Worm (Caenorhabditis elegans) whole organism, L4 larva: ENCODE measurements around the gene F55G1.6.

Source experiments
- F26F4.8 ChIP-seq: fragments of 200-800 bp; sonication (Bioruptor generic); conservative IDR thresholded peaks from 2 replicates; pipeline ENCODE4 v1.3.6; 2022; ENCODE audit warnings: missing genetic modification characterization, missing compliant biosample characterization
- F37D6.2 ChIP-seq: sonication (generic microtip); optimal IDR thresholded peaks from 2 replicates; lab custom pipeline; 2016; ENCODE audit warnings: mild to moderate bottlenecking, missing genetic modification characterization, missing compliant biosample characterization
- ZK337.2 ChIP-seq: fragments of 200-800 bp; sonication (Bioruptor generic); IDR thresholded peaks from 2 replicates; pipeline ENCODE4 v1.3.6; 2022; ENCODE audit warnings: missing genetic modification reagents, missing genetic modification characterization, missing compliant biosample characterization
- aha-1 ChIP-seq: fragments of 150-350 bp; peaks from one replicate; lab custom pipeline; 2014; ENCODE audit warnings: missing biosample characterization, missing genetic modification characterization
- attf-4 ChIP-seq: sonication (generic microtip); optimal IDR thresholded peaks from 3 replicates; lab custom pipeline; 2017; ENCODE audit warnings: missing biosample characterization, missing genetic modification characterization
- ceh-82 ChIP-seq: sonication (generic microtip); optimal IDR thresholded peaks from 2 replicates; lab custom pipeline; 2017; ENCODE audit warnings: missing biosample characterization, missing genetic modification characterization
- ces-1 ChIP-seq: fragments of 150-350 bp; sonication (generic microtip); optimal IDR thresholded peaks from 4 replicates; lab custom pipeline; 2014; ENCODE audit warnings: missing biosample characterization, missing genetic modification reagents, missing genetic modification characterization
- ctbp-1 ChIP-seq: fragments of 200-800 bp; sonication (Bioruptor generic); IDR thresholded peaks from 2 replicates; pipeline ENCODE4 v1.3.6; 2022; ENCODE audit warnings: missing genetic modification reagents, missing genetic modification characterization, missing compliant biosample characterization
- daf-12 ChIP-seq: fragments of 150-350 bp; optimal IDR thresholded peaks from 2 replicates; lab custom pipeline; 2014; ENCODE audit warnings: missing biosample characterization, missing genetic modification reagents, missing genetic modification characterization
- daf-16 ChIP-seq, 3 experiments: sonication (generic microtip); optimal IDR thresholded peaks; 2 replicates each; lab custom pipeline; 2016 to 2017; ENCODE audit warnings: missing genetic modification characterization in 3 of 3, missing genetic modification reagents in 3 of 3, mild to moderate bottlenecking in 2 of 3, missing compliant biosample characterization in 2 of 3, missing biosample characterization in 1 of 3, moderate library complexity in 1 of 3
- egl-43 ChIP-seq: fragments of 200-800 bp; sonication (Bioruptor generic); IDR thresholded peaks from 2 replicates; pipeline ENCODE4 v1.3.6; 2022; ENCODE audit warnings: missing genetic modification reagents, missing genetic modification characterization, missing compliant biosample characterization
- hif-1 ChIP-seq, 2 experiments: sonication (generic microtip); optimal IDR thresholded peaks; 2 replicates each; lab custom pipeline; 2016 to 2017; ENCODE audit warnings: missing compliant biosample characterization in 2 of 2, missing genetic modification characterization in 2 of 2, missing genetic modification reagents in 2 of 2, missing genotype in 2 of 2, mild to moderate bottlenecking in 1 of 2
- hlh-11 ChIP-seq: fragments of 200-800 bp; sonication (Bioruptor generic); optimal IDR thresholded peaks from 2 replicates; lab custom pipeline; 2018; ENCODE audit warnings: mild to moderate bottlenecking, missing genetic modification characterization, missing compliant biosample characterization
- hmg-1.1 ChIP-seq: fragments of 200-800 bp; sonication (Bioruptor generic); IDR thresholded peaks from 2 replicates; pipeline ENCODE4 v1.3.6; 2022; ENCODE audit warnings: missing genetic modification reagents, missing genetic modification characterization, missing compliant biosample characterization
- lin-13 ChIP-seq: fragments of 150-350 bp; optimal IDR thresholded peaks from 2 replicates; lab custom pipeline; 2014; ENCODE audit warnings: missing biosample characterization, missing genetic modification reagents, missing genetic modification characterization
- lin-39 ChIP-seq: fragments of 150-350 bp; optimal IDR thresholded peaks from 2 replicates; lab custom pipeline; 2014; ENCODE audit warnings: missing biosample characterization, missing genetic modification reagents, missing genetic modification characterization
- lsy-2 ChIP-seq, 2 experiments: fragments of 150-350 bp in 1 of 2; sonication (generic microtip) in 1 of 2; optimal IDR thresholded peaks; 2 replicates each; lab custom pipeline; 2014 to 2017; ENCODE audit warnings: missing biosample characterization in 2 of 2, missing genetic modification characterization in 2 of 2
- mdl-1 ChIP-seq, 2 experiments: fragments of 150-350 bp in 1 of 2; sonication (generic microtip) in 1 of 2; optimal IDR thresholded peaks; 2 replicates each; lab custom pipeline; 2014 to 2017; ENCODE audit warnings: missing biosample characterization in 2 of 2, missing genetic modification characterization in 2 of 2
- mxl-3 ChIP-seq: fragments of 200-800 bp; sonication (Bioruptor generic); optimal IDR thresholded peaks from 2 replicates; lab custom pipeline; 2018; ENCODE audit warnings: mild to moderate bottlenecking, missing genetic modification characterization, missing compliant biosample characterization
- nhr-102 ChIP-seq: sonication (generic microtip); optimal IDR thresholded peaks from 2 replicates; lab custom pipeline; 2016; ENCODE audit warnings: mild to moderate bottlenecking, missing genetic modification characterization, moderate library complexity, missing compliant biosample characterization
- nhr-11 ChIP-seq: fragments of 150-350 bp; optimal IDR thresholded peaks from 2 replicates; lab custom pipeline; 2014; ENCODE audit warnings: missing biosample characterization, missing genetic modification characterization
- nhr-111 ChIP-seq: fragments of 200-800 bp; sonication (Bioruptor generic); optimal IDR thresholded peaks from 2 replicates; lab custom pipeline; 2018; ENCODE audit warnings: mild to moderate bottlenecking, missing genetic modification characterization, missing compliant biosample characterization
- nhr-41 ChIP-seq: fragments of 200-800 bp; sonication (Bioruptor generic); IDR thresholded peaks from 2 replicates; pipeline ENCODE4 v1.3.6; 2022; ENCODE audit warnings: missing genetic modification reagents, missing genetic modification characterization, missing compliant biosample characterization
- rbr-2 ChIP-seq: sonication (generic microtip); optimal IDR thresholded peaks from 2 replicates; lab custom pipeline; 2016; ENCODE audit warnings: missing genotype, missing genetic modification characterization, missing compliant biosample characterization
- saeg-2 ChIP-seq: fragments of 200-800 bp; sonication (Bioruptor generic); IDR thresholded peaks from 2 replicates; pipeline ENCODE4 v1.3.6; 2022; ENCODE audit warnings: missing genetic modification reagents, missing genetic modification characterization, missing compliant biosample characterization
- set-16 ChIP-seq: fragments of 200-800 bp; sonication (Bioruptor generic); IDR thresholded peaks from 2 replicates; pipeline ENCODE4 v1.3.6; 2022; ENCODE audit warnings: missing genetic modification reagents, missing genetic modification characterization, missing compliant biosample characterization
- skn-1 ChIP-seq: fragments of 150-350 bp; optimal IDR thresholded peaks from 2 replicates; lab custom pipeline; 2014; ENCODE audit warnings: missing biosample characterization, missing genetic modification characterization
- tra-1 ChIP-seq: fragments of 200-800 bp; sonication (Bioruptor generic); IDR thresholded peaks from 2 replicates; pipeline ENCODE4 v1.3.6; 2022; ENCODE audit warnings: missing genetic modification reagents, missing genetic modification characterization, missing compliant biosample characterization
- unc-130 ChIP-seq: sonication (generic microtip); optimal IDR thresholded peaks from 2 replicates; lab custom pipeline; 2016; ENCODE audit warnings: missing genetic modification reagents, missing genetic modification characterization, missing compliant biosample characterization
- unc-62 ChIP-seq, 3 experiments: fragments of 150-350 bp in 1 of 3; sonication (generic microtip); optimal IDR thresholded peaks in 2 of 3; peaks in 1 of 3; 1 replicate in 1 of 3; 2 replicates in 2 of 3; lab custom pipeline; 2014 to 2017; ENCODE audit warnings: missing biosample characterization in 3 of 3, missing genetic modification characterization in 3 of 3, missing genetic modification reagents in 3 of 3, missing genotype in 1 of 3
- zfp-2 ChIP-seq: sonication (generic microtip); optimal IDR thresholded peaks from 2 replicates; lab custom pipeline; 2016; ENCODE audit warnings: mild to moderate bottlenecking, missing genetic modification characterization, missing compliant biosample characterization

Gene F55G1.6

DNA sequence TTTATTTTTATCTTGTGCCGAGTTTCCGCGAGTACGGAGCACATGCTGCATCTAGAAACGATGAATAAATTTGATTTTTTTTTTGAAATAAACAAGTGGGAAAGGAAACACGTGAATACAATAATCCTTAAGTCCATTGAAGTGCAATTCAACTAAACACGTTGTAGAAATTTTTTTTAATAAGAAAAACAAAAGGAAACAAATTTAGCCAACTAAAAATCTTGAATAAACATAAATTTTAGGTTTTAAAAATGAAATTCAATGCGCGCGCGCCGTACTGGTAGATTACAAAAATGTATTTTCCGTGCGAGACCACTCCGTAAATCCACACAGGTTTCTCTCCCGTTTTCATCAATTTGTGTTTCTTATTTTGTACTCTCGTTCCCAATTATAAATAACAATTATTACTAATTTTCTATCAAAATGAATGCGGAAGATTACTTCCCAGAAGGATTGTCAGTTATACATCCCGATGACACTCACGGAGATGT is at the start of gene F55G1.6, which contains the start of gene plk-3:
TSS of gene F55G1.6 (plus strand) at position 359 of the 491 bp plus-strand sequence.
TSS of gene plk-3 (minus strand) at position 51 of the 491 bp plus-strand sequence.
- TF ChIP-seq skn-1 (tag; lab: Kevin White, UChicago) (no peak), unc-130 (GFP tag; lab: Kevin White, UChicago) (peak; percentile 11), hmg-1.1 (GFP tag; lab: Robert Waterston, UW) (no peak)

DNA sequence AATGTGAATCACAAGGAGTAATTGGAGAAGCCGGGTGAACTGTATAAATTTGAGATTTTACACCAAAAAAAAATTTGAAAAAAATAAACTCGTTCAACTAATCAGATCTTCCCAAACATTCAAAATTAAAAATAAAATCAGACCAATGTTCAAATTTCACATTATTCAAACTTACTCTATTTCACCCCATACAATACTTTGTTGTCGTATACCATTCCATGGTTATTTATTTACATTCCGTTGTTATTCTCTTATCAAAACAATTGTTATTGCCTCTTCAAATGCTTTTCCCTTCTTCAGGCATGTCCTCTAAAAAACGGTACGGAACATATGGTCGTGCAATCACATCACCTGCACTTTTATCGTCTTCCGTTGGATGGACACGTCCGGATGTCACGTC is 49.1 kb upstream of the F55G1.6 start, which contains the start of gene unc-82:
TSS of gene unc-82 (plus strand) at position 301 of the 400 bp plus-strand sequence.
- TF ChIP-seq tra-1 (GFP tag; lab: Robert Waterston, UW) (no peak), aha-1 (tag; lab: Kevin White, UChicago) (peak; percentile 74)

DNA sequence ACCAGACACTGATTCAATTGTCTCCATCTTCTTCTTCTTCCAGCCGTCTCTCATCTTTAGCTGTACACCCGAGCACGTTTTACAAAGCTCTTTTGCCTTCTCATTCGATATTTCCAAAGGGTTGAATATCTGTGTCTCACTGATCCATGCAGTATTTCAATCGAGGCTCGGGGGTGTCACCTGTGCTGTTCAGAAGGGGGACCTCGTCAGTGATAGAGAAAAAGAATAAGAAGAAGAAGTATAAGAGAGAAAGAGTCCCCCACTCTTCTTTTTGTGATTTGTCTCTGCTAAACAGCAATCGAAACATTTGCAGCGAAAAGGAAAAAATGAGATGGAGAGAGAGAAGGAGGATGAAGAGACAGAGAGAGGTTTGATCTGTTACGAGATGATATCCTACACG is 47.3 kb upstream of the F55G1.6 start:
- TF ChIP-seq nhr-11 (peak; percentile 63), ZK337.2 (GFP tag; lab: Robert Waterston, UW) (no peak), daf-16 (GFP tag; optimal IDR thresholded peaks at IDR 0.05; lab: Kevin White, UChicago) (peak in 1 of 2 experiments; percentile 18), daf-16 (tag; optimal IDR thresholded peaks at IDR 0.05; lab: Kevin White, UChicago) (no peak), aha-1 (tag; lab: Kevin White, UChicago) (peak; percentile 40)

DNA sequence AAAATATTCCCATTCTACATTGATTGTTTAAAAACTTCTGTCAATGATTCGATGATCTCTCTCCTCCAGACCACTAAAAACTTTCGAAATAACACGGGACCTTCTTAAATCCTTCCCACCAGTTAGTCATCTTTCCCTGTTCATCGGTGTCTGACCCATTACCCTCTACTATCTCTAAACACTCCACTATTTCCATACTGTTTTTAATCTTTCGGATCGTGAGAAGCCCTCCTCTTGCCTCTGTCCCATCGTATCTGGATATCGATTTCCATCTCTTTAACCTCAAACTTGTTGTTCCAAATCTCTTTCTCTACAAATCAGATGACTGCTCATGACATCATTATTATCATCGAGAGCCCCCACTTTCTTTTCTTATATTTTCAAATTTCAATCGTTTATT is 45.0 kb upstream of the F55G1.6 start:
- TF ChIP-seq egl-43 (GFP tag; lab: Robert Waterston, UW) (no peak), F26F4.8 (GFP tag; lab: Robert Waterston, UW) (no peak), daf-12 (tag; lab: Kevin White, UChicago) (no peak), lin-13 (GFP tag; lab: Kevin White, UChicago) (no peak)

DNA sequence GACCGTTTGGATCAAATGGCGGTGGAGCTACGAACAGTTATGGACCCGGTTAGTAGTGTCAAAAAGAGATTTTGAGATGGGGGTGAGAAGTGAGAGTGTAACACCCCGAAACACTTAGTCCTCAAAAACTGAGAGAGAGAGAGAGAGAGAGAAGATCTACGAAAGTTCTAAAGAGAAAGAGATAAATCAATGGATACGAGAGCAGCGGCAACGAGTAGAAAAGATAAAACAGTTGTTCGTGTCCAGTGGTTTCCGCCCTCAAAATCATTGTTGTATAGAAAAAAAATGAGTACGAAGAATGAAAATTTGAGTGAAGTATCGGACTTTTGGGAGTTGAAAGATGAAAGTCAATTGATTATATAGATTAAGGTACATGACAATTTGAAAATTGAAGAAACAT is 44.3 kb upstream of the F55G1.6 start:
- no peak for TF ChIP-seq ces-1 (GFP tag; lab: Kevin White, UChicago)
- no peak for TF ChIP-seq set-16 (GFP tag; lab: Robert Waterston, UW)
- no peak for TF ChIP-seq nhr-41
- TF ChIP-seq unc-62 (GFP tag; optimal IDR thresholded peaks at IDR 0.05 in 1 of 2; lab: Kevin White, UChicago) = no peak
- no peak for TF ChIP-seq unc-62 (tag; optimal IDR thresholded peaks at IDR 0.05; lab: Kevin White, UChicago)
- TF ChIP-seq mdl-1 (tag; optimal IDR thresholded peaks at IDR 0.05; lab: Kevin White, UChicago) = no peak

DNA sequence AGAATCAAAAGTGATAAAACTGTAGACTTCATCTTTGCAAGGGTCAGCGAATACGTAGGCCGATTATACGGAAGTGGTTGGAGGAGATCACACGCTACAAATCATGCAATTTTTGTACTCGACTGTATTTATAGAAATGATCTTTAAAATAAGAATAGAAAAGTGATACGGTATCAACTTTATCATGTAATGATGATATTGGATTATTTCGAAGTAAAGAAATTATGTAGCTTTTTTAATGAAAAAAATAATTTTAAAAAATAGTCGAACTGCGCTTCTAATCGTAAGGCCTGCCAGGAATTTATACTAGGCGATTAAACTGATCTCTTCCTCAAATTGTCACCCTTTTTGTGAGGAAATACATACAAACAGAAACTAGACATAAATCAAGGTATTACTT is 39.5 kb upstream of the F55G1.6 start, which contains the start of gene B0496.11:
TSS of gene B0496.11 (minus strand) at position 101 of the 400 bp plus-strand sequence.
- no peak for TF ChIP-seq lsy-2 (tag; optimal IDR thresholded peaks at IDR 0.05; lab: Kevin White, UChicago)
- TF ChIP-seq rbr-2 (tag; lab: Kevin White, UChicago) = no peak
- TF ChIP-seq mxl-3 (GFP tag; lab: Kevin White, UChicago) = no peak
- no peak for TF ChIP-seq mdl-1 (tag; optimal IDR thresholded peaks at IDR 0.05; lab: Kevin White, UChicago)
- TF ChIP-seq lin-39 (tag; lab: Kevin White, UChicago) = no peak
- no peak for TF ChIP-seq hif-1 (tag; optimal IDR thresholded peaks at IDR 0.05; lab: Kevin White, UChicago)
- TF ChIP-seq ctbp-1 (GFP tag; lab: Robert Waterston, UW) = no peak
- no peak for TF ChIP-seq zfp-2 (tag; lab: Kevin White, UChicago)
- TF ChIP-seq nhr-41 = no peak
- no peak for TF ChIP-seq ceh-82 (tag; lab: Kevin White, UChicago)
- no peak for TF ChIP-seq F37D6.2 (tag; lab: Kevin White, UChicago)
- no peak for TF ChIP-seq hlh-11 (tag; lab: Kevin White, UChicago)
- no peak for TF ChIP-seq attf-4 (tag; lab: Kevin White, UChicago)
- no peak for TF ChIP-seq nhr-111
- no peak for TF ChIP-seq nhr-11
- no peak for TF ChIP-seq nhr-102 (tag; lab: Kevin White, UChicago)
- no peak for TF ChIP-seq saeg-2 (GFP tag; lab: Robert Waterston, UW)
